Worm (Caenorhabditis elegans): Measurements from ENCODE around the gene mdt-22.

Gene mdt-22

DNA sequence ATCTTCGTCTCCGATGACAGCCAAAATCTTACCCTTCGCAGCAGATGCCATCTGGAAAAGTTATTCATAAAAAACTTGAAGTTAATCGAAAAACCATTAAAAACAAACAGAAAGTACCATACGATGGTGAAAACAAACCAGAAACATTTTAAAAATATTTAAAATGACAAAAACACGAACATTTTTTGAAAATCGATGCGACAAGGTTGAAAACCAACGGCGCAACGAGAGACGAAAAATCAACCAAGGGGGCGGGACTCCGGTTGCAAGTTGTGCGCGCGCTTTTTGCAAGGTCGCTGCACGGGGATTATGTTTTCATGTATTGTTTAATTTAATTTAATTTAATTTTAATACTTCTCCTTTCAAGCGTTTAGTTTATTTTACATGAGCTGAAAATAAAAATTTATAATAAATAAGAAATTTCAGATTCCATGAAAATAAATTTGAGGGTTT, 2.7 kb downstream of the mdt-22 start, which contains the start of gene vha-9:
TSS of gene vha-9 (minus strand) at position 51 of the 453 bp plus-strand sequence.
- TF ChIP-seq fkh-2 (tag; optimal IDR thresholded peaks at IDR 0.05), result no peak
- TF ChIP-seq pha-4 (tag; optimal IDR thresholded peaks at IDR 0.05), result peak; percentile 81
- TF ChIP-seq ceh-9 (tag; optimal IDR thresholded peaks at IDR 0.05), result no peak
- TF ChIP-seq ZK546.5 (tag; optimal IDR thresholded peaks at IDR 0.05), result no peak
- no peak for TF ChIP-seq aly-2 (tag; optimal IDR thresholded peaks at IDR 0.05)
- no peak for TF ChIP-seq nhr-76 (tag; optimal IDR thresholded peaks at IDR 0.05)
- no peak for TF ChIP-seq unc-62 (GFP tag; optimal IDR thresholded peaks at IDR 0.05)
- TF ChIP-seq ama-1 (optimal IDR thresholded peaks at IDR 0.05), result peak; percentile 61
- TF ChIP-seq egl-5 (tag; optimal IDR thresholded peaks at IDR 0.05), result no peak
- TF ChIP-seq jun-1 (tag; optimal IDR thresholded peaks at IDR 0.05), result no peak
- no peak for TF ChIP-seq ceh-16 (tag; optimal IDR thresholded peaks at IDR 0.05)
- no peak for TF ChIP-seq ztf-4 (tag; optimal IDR thresholded peaks at IDR 0.05)
- peak; percentile 75 for TF ChIP-seq pqm-1 (tag; optimal IDR thresholded peaks at IDR 0.05)
- no peak for TF ChIP-seq snpc-4 (tag; optimal IDR thresholded peaks at IDR 0.05)
- TF ChIP-seq mdl-1 (tag; optimal IDR thresholded peaks at IDR 0.05), result no peak
- no peak for TF ChIP-seq fkh-10 (GFP tag; optimal IDR thresholded peaks at IDR 0.05)
- TF ChIP-seq ztf-11 (tag; optimal IDR thresholded peaks at IDR 0.05), result no peak
- TF ChIP-seq ceh-82 (tag; optimal IDR thresholded peaks at IDR 0.05), result no peak
- peak; percentile 72 for TF ChIP-seq nhr-43 (tag; optimal IDR thresholded peaks at IDR 0.05; ENCODE audit: poor library complexity, severe bottlenecking)
- peak; percentile 70 for TF ChIP-seq nfya-1 (tag; optimal IDR thresholded peaks at IDR 0.05; ENCODE audit: insufficient read depth)
- no peak for TF ChIP-seq mml-1 (tag; optimal IDR thresholded peaks at IDR 0.05)
- no peak for TF ChIP-seq egl-27 (tag; optimal IDR thresholded peaks at IDR 0.05)
- TF ChIP-seq eor-1 (tag; optimal IDR thresholded peaks at IDR 0.05), result no peak
- TF ChIP-seq nhr-11 (tag; optimal IDR thresholded peaks at IDR 0.05), result no peak
- no peak for TF ChIP-seq elt-3 (tag; optimal IDR thresholded peaks at IDR 0.05)
- TF ChIP-seq zag-1 (tag; optimal IDR thresholded peaks at IDR 0.05), result no peak
- TF ChIP-seq tbx-2 (tag; optimal IDR thresholded peaks at IDR 0.05), result no peak
- peak; percentile 31 for TF ChIP-seq nhr-25 (tag; optimal IDR thresholded peaks at IDR 0.05)
- peak; percentile 52 for TF ChIP-seq ceh-28 (tag; optimal IDR thresholded peaks at IDR 0.05)
- TF ChIP-seq lin-39 (tag; optimal IDR thresholded peaks at IDR 0.05), result peak; percentile 58
- no peak for TF ChIP-seq daf-12 (tag; optimal IDR thresholded peaks at IDR 0.05)
- no peak for TF ChIP-seq nhr-12 (tag; optimal IDR thresholded peaks at IDR 0.05)
- TF ChIP-seq R02D3.7 (tag; optimal IDR thresholded peaks at IDR 0.05), result peak; percentile 60
- no peak for TF ChIP-seq nhr-28 (tag; optimal IDR thresholded peaks at IDR 0.05)
- peak; percentile 54 for TF ChIP-seq elt-2 (tag; optimal IDR thresholded peaks at IDR 0.05)
- TF ChIP-seq nhr-77 (tag; optimal IDR thresholded peaks at IDR 0.05), result no peak
- no peak for TF ChIP-seq elt-1 (tag; optimal IDR thresholded peaks at IDR 0.05)
- TF ChIP-seq lin-15B (tag; optimal IDR thresholded peaks at IDR 0.05), result peak; percentile 60
- TF ChIP-seq skn-1 (tag; optimal IDR thresholded peaks at IDR 0.05), result no peak
- TF ChIP-seq hmg-11 (tag; optimal IDR thresholded peaks at IDR 0.05), result peak; percentile 86
- TF ChIP-seq lsy-12 (tag; optimal IDR thresholded peaks at IDR 0.05), result peak; percentile 37
- TF ChIP-seq nhr-23 (tag; optimal IDR thresholded peaks at IDR 0.05), result peak; percentile 61
- TF ChIP-seq nhr-237 (tag; optimal IDR thresholded peaks at IDR 0.05), result no peak

DNA sequence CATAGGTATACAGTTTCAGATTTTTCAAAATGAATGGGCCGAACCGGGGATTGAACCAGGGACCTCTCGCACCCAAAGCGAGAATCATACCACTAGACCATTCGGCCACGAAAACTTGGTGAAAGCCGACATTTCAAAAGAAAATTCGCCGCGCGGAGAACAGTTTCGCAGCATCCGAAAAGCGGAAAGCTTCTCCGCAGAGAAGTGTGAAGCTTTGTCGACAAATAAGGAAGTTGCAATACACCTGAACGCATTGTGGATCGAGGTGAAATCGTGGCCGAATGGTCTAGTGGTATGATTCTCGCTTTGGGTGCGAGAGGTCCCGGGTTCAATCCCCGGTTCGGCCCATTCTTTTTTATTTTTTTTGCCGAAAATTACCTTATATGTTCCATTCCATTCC, 3.7 kb downstream of the mdt-22 start:
- peak; percentile 13 for TF ChIP-seq nhr-25 (tag; optimal IDR thresholded peaks at IDR 0.05)

DNA sequence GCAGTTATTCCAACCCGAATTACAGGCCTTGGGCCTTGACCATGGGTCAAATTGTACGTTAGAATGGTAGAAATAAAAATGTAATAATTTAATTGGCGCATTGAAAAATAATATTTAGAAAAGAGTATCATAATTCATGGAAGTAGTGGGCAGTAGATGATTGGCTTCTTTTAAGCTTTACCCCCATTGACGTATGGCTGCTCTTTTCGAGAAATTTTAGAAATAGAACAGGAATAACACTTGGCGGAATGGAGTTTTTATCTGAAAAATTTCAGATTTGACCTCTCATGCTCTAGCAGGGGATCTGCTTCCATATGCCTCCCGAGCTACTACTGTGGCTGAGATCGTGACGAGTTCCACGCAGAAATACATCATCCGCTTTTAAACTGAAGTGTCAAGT, 7.7 kb downstream of the mdt-22 start, which contains the start of gene gcy-4:
TSS of gene gcy-4 (minus strand) at position 101 of the 400 bp plus-strand sequence.
- TF ChIP-seq jun-1 (tag; optimal IDR thresholded peaks at IDR 0.05) (no peak), mml-1 (tag; optimal IDR thresholded peaks at IDR 0.05) (no peak), ztf-4 (tag; optimal IDR thresholded peaks at IDR 0.05) (no peak), nhr-76 (tag; optimal IDR thresholded peaks at IDR 0.05) (no peak), lsy-12 (tag; optimal IDR thresholded peaks at IDR 0.05) (no peak), ama-1 (optimal IDR thresholded peaks at IDR 0.05) (no peak), tbx-2 (tag; optimal IDR thresholded peaks at IDR 0.05) (no peak), ceh-9 (tag; optimal IDR thresholded peaks at IDR 0.05) (no peak), nhr-237 (tag; optimal IDR thresholded peaks at IDR 0.05) (no peak), nfya-1 (tag; optimal IDR thresholded peaks at IDR 0.05; ENCODE audit: insufficient read depth) (no peak), nhr-77 (tag; optimal IDR thresholded peaks at IDR 0.05) (no peak), elt-3 (tag; optimal IDR thresholded peaks at IDR 0.05) (no peak), zag-1 (tag; optimal IDR thresholded peaks at IDR 0.05) (no peak), lin-39 (tag; optimal IDR thresholded peaks at IDR 0.05) (no peak), elt-2 (tag; optimal IDR thresholded peaks at IDR 0.05) (no peak), nhr-28 (tag; optimal IDR thresholded peaks at IDR 0.05) (no peak), nhr-25 (tag; optimal IDR thresholded peaks at IDR 0.05) (no peak), ZK546.5 (tag; optimal IDR thresholded peaks at IDR 0.05) (no peak), R02D3.7 (tag; optimal IDR thresholded peaks at IDR 0.05) (no peak), unc-62 (GFP tag; optimal IDR thresholded peaks at IDR 0.05) (no peak)
